Worm (Caenorhabditis elegans) whole organism, late embryonic: ENCODE measurements around the gene irld-29.

Source experiments
- F13H6.1 ChIP-seq: sonication (generic microtip); optimal IDR thresholded peaks from 2 replicates; lab custom pipeline; 2016; ENCODE audit warnings: missing genetic modification characterization, missing compliant biosample characterization
- K09A11.1 ChIP-seq: sonication (generic microtip); optimal IDR thresholded peaks from 2 replicates; lab custom pipeline; 2017; ENCODE audit warnings: antibody characterized with exemption, mild to moderate bottlenecking, missing genetic modification characterization, missing compliant biosample characterization; ENCODE audit not compliant: insufficient read depth
- ceh-14 ChIP-seq: sonication (generic microtip); optimal IDR thresholded peaks from 2 replicates; lab custom pipeline; 2016; ENCODE audit warnings: missing genotype, missing genetic modification characterization, missing compliant biosample characterization
- ceh-18 ChIP-seq: sonication (generic microtip); optimal IDR thresholded peaks from 2 replicates; lab custom pipeline; 2016; ENCODE audit warnings: missing genetic modification characterization, missing compliant biosample characterization
- ceh-19 ChIP-seq: fragments of 200-800 bp; sonication (Bioruptor generic); optimal IDR thresholded peaks from 2 replicates; lab custom pipeline; 2018; ENCODE audit warnings: mild to moderate bottlenecking, missing genetic modification characterization, missing compliant biosample characterization
- ceh-22 ChIP-seq: sonication (generic microtip); optimal IDR thresholded peaks from 2 replicates; lab custom pipeline; 2017; ENCODE audit warnings: missing biosample characterization, missing genetic modification characterization
- ceh-24 ChIP-seq: sonication (generic microtip); optimal IDR thresholded peaks from 2 replicates; lab custom pipeline; 2016; ENCODE audit warnings: mild to moderate bottlenecking, missing genetic modification characterization, missing compliant biosample characterization
- ceh-30 ChIP-seq: fragments of 150-350 bp; optimal IDR thresholded peaks from 2 replicates; lab custom pipeline; 2014; ENCODE audit warnings: missing biosample characterization, missing genetic modification characterization
- ceh-31 ChIP-seq: sonication (generic microtip); optimal IDR thresholded peaks from 2 replicates; lab custom pipeline; 2016; ENCODE audit warnings: missing genetic modification characterization, missing compliant biosample characterization
- ceh-34 ChIP-seq: sonication (generic microtip); optimal IDR thresholded peaks from 2 replicates; lab custom pipeline; 2016; ENCODE audit warnings: mild to moderate bottlenecking, missing genetic modification characterization, missing compliant biosample characterization
- ceh-9 ChIP-seq: sonication (generic microtip); optimal IDR thresholded peaks from 2 replicates; lab custom pipeline; 2016; ENCODE audit warnings: mild to moderate bottlenecking, missing genetic modification characterization, inconsistent platforms, missing compliant biosample characterization
- che-1 ChIP-seq: sonication (generic microtip); optimal IDR thresholded peaks from 2 replicates; lab custom pipeline; 2016; ENCODE audit warnings: mild to moderate bottlenecking, missing genetic modification characterization, missing compliant biosample characterization
- ets-4 ChIP-seq: sonication (generic microtip); optimal IDR thresholded peaks from 2 replicates; lab custom pipeline; 2016; ENCODE audit warnings: missing genetic modification characterization, missing compliant biosample characterization
- fax-1 ChIP-seq: sonication (generic microtip); optimal IDR thresholded peaks from 2 replicates; lab custom pipeline; 2016; ENCODE audit warnings: missing genotype, missing genetic modification characterization, missing compliant biosample characterization
- fkh-10 ChIP-seq: fragments of 150-350 bp; optimal IDR thresholded peaks from 2 replicates; lab custom pipeline; 2014; ENCODE audit warnings: missing biosample characterization, missing genetic modification reagents, missing genetic modification characterization
- fkh-6 ChIP-seq: sonication (generic microtip); optimal IDR thresholded peaks from 2 replicates; lab custom pipeline; 2016; ENCODE audit warnings: missing genetic modification characterization, missing compliant biosample characterization
- hlh-13 ChIP-seq: fragments of 200-800 bp; sonication (Bioruptor generic); optimal IDR thresholded peaks from 2 replicates; lab custom pipeline; 2018; ENCODE audit warnings: mild to moderate bottlenecking, missing genetic modification characterization, missing compliant biosample characterization
- hlh-15 ChIP-seq: sonication (generic microtip); optimal IDR thresholded peaks from 2 replicates; lab custom pipeline; 2016; ENCODE audit warnings: missing genetic modification characterization, missing compliant biosample characterization
- hlh-30 ChIP-seq: sonication (generic microtip); optimal IDR thresholded peaks from 2 replicates; lab custom pipeline; 2017; ENCODE audit warnings: antibody characterized with exemption, missing genetic modification characterization, missing compliant biosample characterization; ENCODE audit not compliant: insufficient read depth
- hlh-6 ChIP-seq: sonication (generic microtip); optimal IDR thresholded peaks from 2 replicates; lab custom pipeline; 2016; ENCODE audit warnings: missing genotype, missing genetic modification characterization, missing compliant biosample characterization
- hlh-8 ChIP-seq: sonication (generic microtip); optimal IDR thresholded peaks from 2 replicates; lab custom pipeline; 2016; ENCODE audit warnings: missing genotype, missing genetic modification characterization, missing compliant biosample characterization
- lim-6 ChIP-seq: sonication (generic microtip); optimal IDR thresholded peaks from 2 replicates; lab custom pipeline; 2016; ENCODE audit warnings: missing genetic modification characterization, missing compliant biosample characterization
- mec-3 ChIP-seq: sonication (generic microtip); optimal IDR thresholded peaks from 2 replicates; lab custom pipeline; 2016; ENCODE audit warnings: borderline replicate concordance, missing genetic modification characterization, missing compliant biosample characterization
- npax-4 ChIP-seq: sonication (generic microtip); optimal IDR thresholded peaks from 2 replicates; lab custom pipeline; 2016; ENCODE audit warnings: missing genetic modification characterization, missing compliant biosample characterization
- pag-3 ChIP-seq: sonication (generic microtip); optimal IDR thresholded peaks from 2 replicates; lab custom pipeline; 2016; ENCODE audit warnings: missing compliant biosample characterization, missing genetic modification characterization, borderline replicate concordance
- pha-2 ChIP-seq: sonication (generic microtip); optimal IDR thresholded peaks from 2 replicates; lab custom pipeline; 2017; ENCODE audit warnings: mild to moderate bottlenecking, missing genetic modification characterization, missing compliant biosample characterization
- pha-4 ChIP-seq: fragments of 150-350 bp; optimal IDR thresholded peaks from 2 replicates; lab custom pipeline; 2018; ENCODE audit warnings: missing biosample characterization, missing genetic modification reagents, missing genetic modification characterization
- pqm-1 ChIP-seq: sonication (generic microtip); optimal IDR thresholded peaks from 2 replicates; lab custom pipeline; 2016; ENCODE audit warnings: missing genetic modification characterization, missing compliant biosample characterization
- ref-2 ChIP-seq: sonication (generic microtip); optimal IDR thresholded peaks from 2 replicates; lab custom pipeline; 2016; ENCODE audit warnings: missing genetic modification characterization, missing compliant biosample characterization
- rnt-1 ChIP-seq: sonication (generic microtip); optimal IDR thresholded peaks from 2 replicates; lab custom pipeline; 2016; ENCODE audit warnings: missing genetic modification characterization, missing compliant biosample characterization
- sdc-2 ChIP-seq: sonication (generic microtip); optimal IDR thresholded peaks from 2 replicates; lab custom pipeline; 2016; ENCODE audit warnings: missing genotype, missing genetic modification characterization, missing compliant biosample characterization
- syd-9 ChIP-seq: sonication (generic microtip); optimal IDR thresholded peaks from 2 replicates; lab custom pipeline; 2016; ENCODE audit warnings: mild to moderate bottlenecking, missing genetic modification characterization, moderate library complexity, missing compliant biosample characterization
- tbx-2 ChIP-seq: sonication (generic microtip); optimal IDR thresholded peaks from 2 replicates; lab custom pipeline; 2016; ENCODE audit warnings: missing genetic modification characterization, missing compliant biosample characterization
- tbx-7 ChIP-seq: sonication (generic microtip); optimal IDR thresholded peaks from 2 replicates; lab custom pipeline; 2016; ENCODE audit warnings: missing genotype, missing genetic modification characterization, missing compliant biosample characterization
- ttx-3 ChIP-seq: sonication (generic microtip); optimal IDR thresholded peaks from 2 replicates; lab custom pipeline; 2016; ENCODE audit warnings: missing genetic modification reagents, missing genetic modification characterization, missing compliant biosample characterization
- unc-3 ChIP-seq, 2 experiments: fragments of 200-800 bp in 1 of 2; sonication (Bioruptor generic) in 1 of 2; sonication (generic microtip) in 1 of 2; conservative IDR thresholded peaks in 1 of 2; optimal IDR thresholded peaks in 1 of 2; 2 replicates each; pipeline versions ENCODE4 v1.3.6 to Lab custom; 2016 to 2022; ENCODE audit warnings: missing compliant biosample characterization in 2 of 2, missing genetic modification characterization in 2 of 2, missing genetic modification reagents in 1 of 2
- unc-42 ChIP-seq: sonication (generic microtip); optimal IDR thresholded peaks from 2 replicates; lab custom pipeline; 2016; ENCODE audit warnings: missing genotype, missing genetic modification characterization, missing compliant biosample characterization
- unc-55 ChIP-seq: sonication (generic microtip); optimal IDR thresholded peaks from 2 replicates; lab custom pipeline; 2017; ENCODE audit warnings: missing biosample characterization, missing genetic modification reagents, missing genetic modification characterization

Gene irld-29

DNA sequence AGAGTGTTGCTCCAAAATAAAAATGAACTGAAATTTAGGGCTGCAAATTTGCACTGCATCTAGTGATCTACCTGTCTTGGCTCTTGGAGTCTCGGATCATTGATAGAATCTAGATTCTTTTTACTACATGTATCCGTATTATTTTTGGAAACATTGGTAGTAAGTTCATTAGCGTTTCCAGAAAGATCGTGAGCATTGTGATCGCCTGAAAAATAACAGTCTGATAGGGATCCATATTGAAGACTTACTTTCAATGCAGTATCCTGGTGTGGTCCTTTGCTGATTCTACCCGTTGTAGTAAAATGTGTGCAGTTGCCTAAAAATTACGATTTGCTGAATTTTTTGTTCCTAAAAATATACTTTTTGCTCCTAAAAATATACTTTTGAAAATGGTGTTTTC, 32.1 kb downstream of the irld-29 start:
- TF ChIP-seq hlh-15 (tag; lab: Kevin White, UChicago) (no peak), tbx-2 (tag; lab: Kevin White, UChicago) (no peak), tbx-7 (no peak), ceh-24 (tag; lab: Kevin White, UChicago) (no peak), pqm-1 (no peak), rnt-1 (tag; lab: Kevin White, UChicago) (no peak)

DNA sequence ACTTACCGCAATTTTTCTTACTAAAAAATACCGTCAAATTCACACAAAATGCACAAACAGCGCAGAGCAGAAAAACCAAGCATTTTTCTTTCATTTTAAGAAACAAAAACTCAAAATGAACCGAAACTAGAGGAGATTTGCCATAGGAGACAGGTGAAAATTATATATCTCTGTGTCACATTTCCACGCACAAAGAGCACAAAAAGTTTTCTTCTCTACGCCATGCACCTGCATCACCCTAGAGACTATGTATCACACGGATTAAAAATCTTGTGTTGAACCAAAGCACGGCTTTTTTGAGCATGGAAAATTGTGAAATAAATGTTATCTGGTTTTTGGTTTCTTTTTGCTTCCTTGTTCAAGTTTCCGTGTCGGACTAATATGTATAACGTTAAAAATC, 34.7 kb downstream of the irld-29 start, which contains the start of gene irld-15:
TSS of gene irld-15 (minus strand) at position 101 of the 400 bp plus-strand sequence.
- TF ChIP-seq npax-4 (tag; lab: Kevin White, UChicago) (no peak), unc-42 (tag; lab: Kevin White, UChicago) (no peak), ref-2 (tag; lab: Kevin White, UChicago) (no peak)
- TF ChIP-seq, all 69 proteins: peak for 0

- no peak for TF ChIP-seq ceh-30 (tag; lab: Kevin White, UChicago)
- TF ChIP-seq lim-6 (tag; lab: Kevin White, UChicago): no peak
Observed at ce11 chrV:2300905-2301304, 37.5 kb downstream of the irld-29 start, which contains the start of gene Y19D10B.8. TSS of gene Y19D10B.8 (minus strand) at chrV:2301005.

- TF ChIP-seq ceh-31 (tag; lab: Kevin White, UChicago) (no peak), ceh-22 (tag; lab: Kevin White, UChicago) (no peak), ceh-19 (GFP tag; lab: Kevin White, UChicago) (no peak), ceh-30 (tag; lab: Kevin White, UChicago) (no peak), tbx-7 (no peak), ceh-18 (tag; lab: Kevin White, UChicago) (no peak), ceh-14 (tag; lab: Kevin White, UChicago) (no peak), hlh-8 (tag; lab: Kevin White, UChicago) (no peak), unc-55 (GFP tag; lab: Kevin White, UChicago) (no peak), pha-2 (tag; lab: Kevin White, UChicago) (no peak), che-1 (no peak), mec-3 (tag; lab: Kevin White, UChicago) (no peak), hlh-6 (no peak)
Observed at ce11 chrV:2294577-2294976, 43.9 kb downstream of the irld-29 start, which contains the start of gene nhr-226. TSS of gene nhr-226 (plus strand) at chrV:2294877.

- TF ChIP-seq ceh-9 (tag; lab: Kevin White, UChicago): no peak
- TF ChIP-seq mec-3 (tag; lab: Kevin White, UChicago): no peak
- TF ChIP-seq ref-2 (tag; lab: Kevin White, UChicago): no peak
- no peak for TF ChIP-seq unc-3 (GFP tag; conservative IDR thresholded peaks at IDR 0.05; lab: Robert Waterston, UW)
- TF ChIP-seq unc-3 (tag; optimal IDR thresholded peaks at IDR 0.05; lab: Kevin White, UChicago): no peak
- TF ChIP-seq ttx-3 (tag; lab: Kevin White, UChicago): no peak
- TF ChIP-seq hlh-6: no peak
- TF ChIP-seq fkh-10: no peak
- TF ChIP-seq F13H6.1 (tag; lab: Kevin White, UChicago): no peak
- no peak for TF ChIP-seq hlh-13
- TF ChIP-seq K09A11.1: no peak
- TF ChIP-seq fkh-6 (tag; lab: Kevin White, UChicago): no peak
- no peak for TF ChIP-seq syd-9 (tag; lab: Kevin White, UChicago)
- TF ChIP-seq pha-4 (tag; lab: Kevin White, UChicago): no peak
Observed at ce11 chrV:2292240-2292639, 46.2 kb downstream of the irld-29 start, which contains the start of gene nhr-115. TSS of gene nhr-115 (plus strand) at chrV:2292540.

- TF ChIP-seq ceh-34 (tag; lab: Kevin White, UChicago) (no peak), hlh-30 (tag; lab: Kevin White, UChicago) (no peak), fkh-6 (tag; lab: Kevin White, UChicago) (no peak), pag-3 (tag; lab: Kevin White, UChicago) (no peak), hlh-15 (tag; lab: Kevin White, UChicago) (no peak), fax-1 (tag; lab: Kevin White, UChicago) (no peak), ceh-14 (tag; lab: Kevin White, UChicago) (no peak), sdc-2 (tag; lab: Kevin White, UChicago) (no peak), ets-4 (tag; lab: Kevin White, UChicago) (no peak)
Observed at ce11 chrV:2290329-2290728, 48.1 kb downstream of the irld-29 start, which contains the start of gene nhr-225. TSS of gene nhr-225 (minus strand) at chrV:2290474.
